Worm (Caenorhabditis elegans) whole organism, L4/young adult: ENCODE measurements around the gene rpl-20.
A peak's percentile ranks its signal among the peaks of the same experiment; 100 is the strongest.
"Not testable (repeated sequence)": the region's sequence is repeated elsewhere in the genome, so short reads cannot be mapped to it uniquely, and the experiment has no call there.

Experiments
- W03F9.2 ChIP-seq: fragments of 150-350 bp; optimal IDR thresholded peaks from 2 replicates; lab custom pipeline; 2014; ENCODE audit warnings: missing biosample characterization, missing genetic modification characterization
- dao-5 ChIP-seq: sonication (generic microtip); optimal IDR thresholded peaks from 2 replicates; lab custom pipeline; 2016; ENCODE audit warnings: missing genotype, missing genetic modification characterization, moderate library complexity, missing compliant biosample characterization

DNA sequence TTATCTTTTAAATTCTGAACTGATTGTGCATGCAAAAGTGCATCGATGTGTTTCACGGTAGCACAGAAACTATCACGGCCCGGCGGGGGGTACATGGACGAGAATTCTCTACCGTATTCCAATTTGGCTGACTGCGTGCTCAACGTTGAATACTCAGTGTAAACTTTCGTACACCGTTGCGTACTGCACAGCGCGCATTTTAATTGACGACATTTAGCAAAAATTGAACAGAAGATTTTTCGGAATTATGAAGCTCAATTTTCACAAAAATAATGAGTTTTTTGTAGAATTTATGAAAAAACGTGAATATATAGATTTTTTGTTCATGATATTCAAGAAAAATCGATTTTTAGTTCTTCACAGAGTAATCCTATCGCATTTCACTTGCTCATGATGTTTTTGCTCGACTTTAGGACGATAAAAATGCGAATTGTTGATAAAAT lies 24.1 kb downstream of the rpl-20 start:
- TF ChIP-seq dao-5 (tag; lab: Kevin White, UChicago), result peak; percentile 1
- not testable (repeated sequence) for TF ChIP-seq W03F9.2
